Fruit fly (Drosophila melanogaster) whole organism, wandering third instar larva: ENCODE data around the gene CG2839.

Source experiments
- Abd-B ChIP-seq: fragments of >200 bp; optimal IDR thresholded peaks from 2 replicates; lab custom pipeline; 2017; ENCODE audit warnings: missing biosample characterization, missing genetic modification characterization
- CG32264 ChIP-seq: fragments of 200-800 bp; sonication (Bioruptor generic); optimal IDR thresholded peaks from 2 replicates; lab custom pipeline; 2016; ENCODE audit warnings: missing biosample characterization, missing genetic modification characterization
- CG9705 ChIP-seq: fragments of 200-800 bp; sonication (Bioruptor generic); optimal IDR thresholded peaks from 2 replicates; lab custom pipeline; 2018; ENCODE audit warnings: missing biosample characterization, mild to moderate bottlenecking, missing genetic modification characterization
- CrebA ChIP-seq: fragments of 200-800 bp; sonication (Bioruptor generic); optimal IDR thresholded peaks from 2 replicates; lab custom pipeline; 2016; ENCODE audit warnings: missing biosample characterization, mild to moderate bottlenecking, missing genetic modification characterization, borderline replicate concordance
- Dfd ChIP-seq: fragments of >200 bp; optimal IDR thresholded peaks from 2 replicates; lab custom pipeline; 2017; ENCODE audit warnings: missing biosample characterization, missing genetic modification characterization
- Dif ChIP-seq: fragments of 200-275, 200-300 bp; sonication (Bioruptor generic); optimal IDR thresholded peaks from 2 replicates; lab custom pipeline; 2018; ENCODE audit warnings: missing biosample characterization, missing genetic modification characterization; ENCODE audit not compliant: partially characterized antibody
- GATAd ChIP-seq: sonication (Bioruptor generic); optimal IDR thresholded peaks from 2 replicates; lab custom pipeline; 2016; ENCODE audit warnings: missing biosample characterization, missing genetic modification characterization
- HLH106 ChIP-seq: fragments of 200-800 bp; optimal IDR thresholded peaks from 3 replicates; lab custom pipeline; 2019; ENCODE audit warnings: missing biosample characterization, mild to moderate bottlenecking, missing genetic modification characterization, moderate library complexity
- Hnf4 ChIP-seq: fragments of 200-800 bp; sonication (Bioruptor generic); optimal IDR thresholded peaks from 2 replicates; lab custom pipeline; 2016; ENCODE audit warnings: missing biosample characterization, mild to moderate bottlenecking, missing genetic modification characterization
- Hr78 ChIP-seq: fragments of >200 bp; optimal IDR thresholded peaks from 2 replicates; lab custom pipeline; 2017; ENCODE audit warnings: missing biosample characterization, missing genetic modification characterization
- Hr83 ChIP-seq: fragments of 200-300 bp; sonication (Bioruptor generic); optimal IDR thresholded peaks from 2 replicates; lab custom pipeline; 2016; ENCODE audit warnings: missing biosample characterization, mild to moderate bottlenecking, missing genetic modification characterization, moderate library complexity; ENCODE audit not compliant: poor library complexity, severe bottlenecking
- Jra ChIP-seq: sonication (Bioruptor generic); optimal IDR thresholded peaks from 2 replicates; lab custom pipeline; 2016; ENCODE audit warnings: missing biosample characterization, missing genetic modification characterization
- Mio ChIP-seq: sonication (Bioruptor generic); optimal IDR thresholded peaks from 2 replicates; lab custom pipeline; 2016; ENCODE audit warnings: missing biosample characterization, missing genetic modification characterization
- Myc ChIP-seq: fragments of >200 bp; optimal IDR thresholded peaks from 2 replicates; lab custom pipeline; 2017
- N ChIP-seq: fragments of >200 bp; optimal IDR thresholded peaks from 2 replicates; lab custom pipeline; 2018; ENCODE audit warnings: missing biosample characterization, missing external identifiers, missing genetic modification characterization
- OdsH ChIP-seq: fragments of 200-800 bp; sonication (Bioruptor generic); optimal IDR thresholded peaks from 2 replicates; lab custom pipeline; 2016; ENCODE audit warnings: missing biosample characterization, mild to moderate bottlenecking, missing genetic modification characterization
- Rel ChIP-seq, 2 experiments: fragments of 200-800 bp; sonication (Bioruptor generic) in 1 of 2; optimal IDR thresholded peaks; 2 replicates in 1 of 2; 3 replicates in 1 of 2; lab custom pipeline; 2016 to 2019; ENCODE audit warnings: mild to moderate bottlenecking in 2 of 2, missing biosample characterization in 2 of 2, missing genetic modification characterization in 2 of 2, moderate library complexity in 1 of 2
- Sp1 ChIP-seq: fragments of 200-800 bp; sonication (Bioruptor generic); optimal IDR thresholded peaks from 3 replicates; lab custom pipeline; 2019; ENCODE audit warnings: missing biosample characterization, mild to moderate bottlenecking, missing genetic modification characterization, moderate library complexity
- Vsx2 ChIP-seq: fragments of 200-300, 225-300 bp; sonication (Bioruptor generic); optimal IDR thresholded peaks from 2 replicates; lab custom pipeline; 2018; ENCODE audit warnings: missing biosample characterization, missing genetic modification characterization; ENCODE audit not compliant: partially characterized antibody
- br ChIP-seq: fragments of 200-800 bp; sonication (Bioruptor generic); optimal IDR thresholded peaks from 2 replicates; lab custom pipeline; 2016; ENCODE audit warnings: missing biosample characterization, missing genetic modification characterization
- brk ChIP-seq: fragments of 200-800 bp; sonication (Bioruptor generic); optimal IDR thresholded peaks from 2 replicates; lab custom pipeline; 2016; ENCODE audit warnings: missing biosample characterization, mild to moderate bottlenecking, missing genetic modification characterization
- dl ChIP-seq, 2 experiments: fragments of 175-275, 200-275 bp in 1 of 2; fragments of 200-275 bp in 1 of 2; sonication (Bioruptor generic); optimal IDR thresholded peaks; lab custom pipeline; 2018; ENCODE audit warnings: mild to moderate bottlenecking in 2 of 2, missing biosample characterization in 2 of 2, missing genetic modification characterization in 2 of 2, moderate library complexity in 2 of 2; ENCODE audit not compliant: partially characterized antibody in 2 of 2, insufficient read depth in 1 of 2
- dmrt93B ChIP-seq: fragments of 200-800 bp; sonication (Bioruptor generic); optimal IDR thresholded peaks from 2 replicates; lab custom pipeline; 2018; ENCODE audit warnings: missing biosample characterization, mild to moderate bottlenecking, missing genetic modification characterization
- dsf ChIP-seq: sonication (Bioruptor generic); optimal IDR thresholded peaks from 2 replicates; lab custom pipeline; 2016; ENCODE audit warnings: missing biosample characterization, missing genetic modification characterization, borderline replicate concordance
- ey ChIP-seq: fragments of 200-800 bp; sonication (Bioruptor generic); optimal IDR thresholded peaks from 2 replicates; lab custom pipeline; 2016; ENCODE audit warnings: missing biosample characterization, missing genetic modification characterization
- foxo ChIP-seq, 2 experiments: fragments of 200-800 bp; sonication (Bioruptor generic); optimal IDR thresholded peaks; 2 replicates in 1 of 2; 3 replicates in 1 of 2; lab custom pipeline; 2016 to 2017; ENCODE audit warnings: missing biosample characterization in 2 of 2, missing genetic modification characterization in 2 of 2
- fru ChIP-seq: fragments of 200-800 bp; sonication (Bioruptor generic); optimal IDR thresholded peaks from 3 replicates; lab custom pipeline; 2016; ENCODE audit warnings: missing biosample characterization, mild to moderate bottlenecking, missing genetic modification characterization
- h ChIP-seq: fragments of 200-800 bp; sonication (Bioruptor generic); optimal IDR thresholded peaks from 3 replicates; lab custom pipeline; 2016; ENCODE audit warnings: missing biosample characterization, mild to moderate bottlenecking, missing genetic modification characterization
- jim ChIP-seq: fragments of 175-275, 200-325 bp; sonication (Bioruptor generic); optimal IDR thresholded peaks from 2 replicates; lab custom pipeline; 2016; ENCODE audit warnings: missing biosample characterization, mild to moderate bottlenecking, missing genetic modification characterization
- lola ChIP-seq: fragments of >200 bp; optimal IDR thresholded peaks from 2 replicates; lab custom pipeline; 2017; ENCODE audit warnings: missing biosample characterization, missing genetic modification characterization
- pan ChIP-seq: fragments of >200 bp; optimal IDR thresholded peaks from 2 replicates; lab custom pipeline; 2017
- psq ChIP-seq: fragments of 200-800 bp; sonication (Bioruptor generic); optimal IDR thresholded peaks from 3 replicates; lab custom pipeline; 2017; ENCODE audit warnings: missing biosample characterization, mild to moderate bottlenecking, missing genetic modification characterization, moderate library complexity
- rgr ChIP-seq: fragments of 200-800 bp; sonication (Bioruptor generic); optimal IDR thresholded peaks from 3 replicates; lab custom pipeline; 2016; ENCODE audit warnings: missing biosample characterization, mild to moderate bottlenecking, missing genetic modification characterization
- sage ChIP-seq: fragments of 200-800 bp; sonication (Bioruptor generic); optimal IDR thresholded peaks from 2 replicates; lab custom pipeline; 2016; ENCODE audit warnings: missing biosample characterization, mild to moderate bottlenecking, missing genetic modification characterization
- sv ChIP-seq: fragments of 200-800 bp; sonication (Bioruptor generic); optimal IDR thresholded peaks from 3 replicates; lab custom pipeline; 2016; ENCODE audit warnings: missing biosample characterization, missing genetic modification characterization
- tai ChIP-seq: sonication (Bioruptor generic); optimal IDR thresholded peaks from 2 replicates; lab custom pipeline; 2016; ENCODE audit warnings: missing biosample characterization, missing genetic modification characterization
- usp ChIP-seq: fragments of >200 bp; optimal IDR thresholded peaks from 2 replicates; lab custom pipeline; 2017; ENCODE audit warnings: missing biosample characterization, missing genetic modification characterization
- woc ChIP-seq: sonication (Bioruptor generic); optimal IDR thresholded peaks from 2 replicates; lab custom pipeline; 2016; ENCODE audit warnings: missing biosample characterization, mild to moderate bottlenecking, missing genetic modification characterization

The CG2839 gene

dm6 chr2L:668948-669581 lies 43.6 kb downstream of the CG2839 start (continued):
- TF ChIP-seq dl (GFP tag; optimal IDR thresholded peaks at IDR 0.05; lab: Kevin White, UChicago; ENCODE audit: insufficient read depth in 1 of 2, partially characterized antibody in 2 of 2) (no peak), foxo (GFP tag; optimal IDR thresholded peaks at IDR 0.05; lab: Kevin White, UChicago) (peak in 1 of 2 experiments; percentile 88)

DNA sequence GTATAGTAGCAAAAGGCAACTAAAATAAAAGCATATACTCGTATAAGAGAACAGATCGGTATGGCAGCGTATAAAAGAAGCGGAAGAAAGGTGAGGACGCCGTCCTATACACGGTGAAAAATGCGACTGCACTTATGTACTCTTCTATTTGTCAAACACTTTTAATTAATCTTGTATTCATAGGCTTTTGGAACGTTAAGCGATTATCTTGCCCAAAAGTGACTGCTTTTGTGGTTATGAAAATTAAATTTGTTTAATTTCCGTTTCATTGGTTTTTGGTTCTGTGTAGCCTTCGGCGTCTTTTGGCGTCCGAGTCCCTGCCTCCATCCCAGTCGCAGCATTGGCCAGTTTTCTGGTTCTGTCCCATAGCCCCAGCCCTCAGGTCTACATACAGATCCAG lies 45.3 kb downstream of the CG2839 start:
- TF ChIP-seq tai (peak; percentile 63), Rel (GFP tag; optimal IDR thresholded peaks at IDR 0.05; lab: Kevin White, UChicago) (peak; percentile 68), Rel (tag; optimal IDR thresholded peaks at IDR 0.05; lab: Kevin White, UChicago) (no peak), Hr78 (no peak), Sp1 (GFP tag; lab: Kevin White, UChicago) (peak; percentile 77), Dfd (no peak), HLH106 (tag; lab: Kevin White, UChicago) (peak; percentile 84), pan (no peak), Mio (GFP tag; lab: Kevin White, UChicago) (no peak), Myc (lab: Kevin White, UChicago) (no peak), fru (GFP tag; lab: Kevin White, UChicago) (peak; percentile 92), N (GFP tag; lab: Kevin White, UChicago) (no peak), CG9705 (GFP tag; lab: Kevin White, UChicago) (no peak), sv (GFP tag; lab: Kevin White, UChicago) (no peak), dmrt93B (GFP tag; lab: Kevin White, UChicago) (peak; percentile 80), h (GFP tag; lab: Kevin White, UChicago) (peak; percentile 94), rgr (GFP tag; lab: Kevin White, UChicago) (peak; percentile 92), CrebA (peak; percentile 65), Hnf4 (GFP tag; lab: Kevin White, UChicago) (peak; percentile 91), OdsH (peak; percentile 88), Dif (no peak), psq (GFP tag; lab: Kevin White, UChicago) (peak; percentile 84), woc (peak; percentile 85), Jra (GFP tag; lab: Kevin White, UChicago) (peak; percentile 40), Vsx2 (GFP tag; lab: Kevin White, UChicago) (no peak), GATAd (GFP tag; lab: Kevin White, UChicago) (no peak), br (GFP tag; lab: Kevin White, UChicago) (peak; percentile 89), ey (peak; percentile 93), usp (GFP tag; lab: Kevin White, UChicago) (no peak), CG32264 (GFP tag; lab: Kevin White, UChicago) (peak; percentile 81), Abd-B (GFP tag; lab: Kevin White, UChicago) (no peak), dsf (no peak), dl (GFP tag; optimal IDR thresholded peaks at IDR 0.05; lab: Kevin White, UChicago; ENCODE audit: insufficient read depth in 1 of 2, partially characterized antibody in 2 of 2) (no peak), foxo (GFP tag; optimal IDR thresholded peaks at IDR 0.05; lab: Kevin White, UChicago) (peak; percentile 68 to 92), Hr83 (GFP tag; lab: Kevin White, UChicago) (no peak), lola (no peak), brk (peak; percentile 76), jim (GFP tag; lab: Kevin White, UChicago) (no peak), sage (GFP tag; lab: Kevin White, UChicago) (peak; percentile 81)
- TF ChIP-seq, all 38 proteins: peak for 20

DNA sequence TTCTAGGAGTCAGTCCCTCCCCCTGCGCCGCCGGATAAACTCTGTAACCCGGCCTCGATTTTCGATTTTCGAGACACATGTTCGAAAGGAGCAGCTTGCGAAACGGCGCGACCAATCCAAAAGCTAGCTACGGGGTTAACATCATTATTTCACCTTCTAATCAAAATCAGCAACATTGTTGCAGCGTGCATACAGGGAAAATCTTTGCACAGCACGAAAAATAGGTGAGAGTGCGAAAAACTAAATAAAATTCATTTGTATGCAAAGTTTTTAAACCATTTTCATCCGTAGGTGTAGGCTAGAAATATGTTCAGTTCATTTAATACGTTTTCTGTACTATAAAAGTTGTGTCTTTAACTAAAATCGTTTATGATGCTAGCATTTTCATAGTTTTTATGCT lies 46.8 kb downstream of the CG2839 start:
- TF ChIP-seq Myc (lab: Kevin White, UChicago) (no peak), Dif (no peak), Mio (GFP tag; lab: Kevin White, UChicago) (no peak), Hr78 (no peak), fru (GFP tag; lab: Kevin White, UChicago) (no peak), OdsH (no peak), Rel (GFP tag; optimal IDR thresholded peaks at IDR 0.05; lab: Kevin White, UChicago) (no peak), Rel (tag; optimal IDR thresholded peaks at IDR 0.05; lab: Kevin White, UChicago) (no peak), foxo (GFP tag; optimal IDR thresholded peaks at IDR 0.05; lab: Kevin White, UChicago) (no peak), usp (GFP tag; lab: Kevin White, UChicago) (no peak)
